Worm (Caenorhabditis elegans): ENCODE data around the gene ent-3.

The ent-3 gene

ce11 chrV:14268616-14269015 lies 32.8 kb upstream of the ent-3 start, which contains the start of gene F40G12.4:
F40G12.4 (minus strand) TSS chrV:14268716.
- TF ChIP-seq unc-62 (GFP tag; optimal IDR thresholded peaks at IDR 0.05) = no peak
- no peak for TF ChIP-seq elt-1 (tag; optimal IDR thresholded peaks at IDR 0.05; ENCODE audit: borderline replicate concordance, insufficient read depth)
- TF ChIP-seq ztf-11 (tag; optimal IDR thresholded peaks at IDR 0.05) = no peak
- no peak for TF ChIP-seq lin-32 (GFP tag; optimal IDR thresholded peaks at IDR 0.05)
- no peak for TF ChIP-seq nhr-76 (tag; optimal IDR thresholded peaks at IDR 0.05)

- TF ChIP-seq nhr-76 (tag; optimal IDR thresholded peaks at IDR 0.05) (no peak), blmp-1 (tag; optimal IDR thresholded peaks at IDR 0.05) (no peak), unc-120 (tag; optimal IDR thresholded peaks at IDR 0.05; ENCODE audit: poor library complexity, severe bottlenecking) (no peak), lin-32 (GFP tag; optimal IDR thresholded peaks at IDR 0.05) (no peak), cnd-1 (tag; optimal IDR thresholded peaks at IDR 0.05) (no peak), lin-13 (tag; optimal IDR thresholded peaks at IDR 0.05) (no peak), mab-5 (tag; optimal IDR thresholded peaks at IDR 0.05) (no peak), elt-3 (tag; optimal IDR thresholded peaks at IDR 0.05) (no peak), ham-2 (GFP tag; optimal IDR thresholded peaks at IDR 0.05) (no peak), sem-2 (GFP tag; optimal IDR thresholded peaks at IDR 0.05) (no peak)
These were observed 31.6 kb upstream of the ent-3 start for ce11 chrV:14267326-14267942.

- TF ChIP-seq lin-13 (tag; optimal IDR thresholded peaks at IDR 0.05) (no peak), ztf-11 (tag; optimal IDR thresholded peaks at IDR 0.05) (no peak), mep-1 (tag; optimal IDR thresholded peaks at IDR 0.05) (no peak), mls-2 (tag; optimal IDR thresholded peaks at IDR 0.05) (no peak), M03D4.4 (tag; optimal IDR thresholded peaks at IDR 0.05) (no peak), drap-1 (GFP tag; optimal IDR thresholded peaks at IDR 0.05) (no peak), ceh-83 (GFP tag; optimal IDR thresholded peaks at IDR 0.05) (no peak), unc-62 (GFP tag; optimal IDR thresholded peaks at IDR 0.05) (no peak), tbx-8 (GFP tag; optimal IDR thresholded peaks at IDR 0.05) (no peak), unc-120 (tag; optimal IDR thresholded peaks at IDR 0.05; ENCODE audit: poor library complexity, severe bottlenecking) (no peak), lsy-2 (tag; optimal IDR thresholded peaks at IDR 0.05) (no peak), bed-3 (GFP tag; optimal IDR thresholded peaks at IDR 0.05) (no peak), zip-8 (tag; optimal IDR thresholded peaks at IDR 0.05) (no peak)
These were observed 25.0 kb upstream of the ent-3 start, which contains the start of gene F40G12.2 for ce11 chrV:14260831-14261230. F40G12.2 (minus strand) TSS chrV:14260931.

- TF ChIP-seq ceh-43 (GFP tag; optimal IDR thresholded peaks at IDR 0.05) = no peak
- TF ChIP-seq sem-2 (GFP tag; optimal IDR thresholded peaks at IDR 0.05) = no peak
- TF ChIP-seq ceh-39 (tag; optimal IDR thresholded peaks at IDR 0.05) = no peak
- no peak for TF ChIP-seq sptf-1 (tag; optimal IDR thresholded peaks at IDR 0.05)
- no peak for TF ChIP-seq blmp-1 (tag; optimal IDR thresholded peaks at IDR 0.05)
- TF ChIP-seq bed-3 (GFP tag; optimal IDR thresholded peaks at IDR 0.05) = no peak
- no peak for TF ChIP-seq ces-1 (GFP tag; optimal IDR thresholded peaks at IDR 0.05)
- no peak for TF ChIP-seq nhr-76 (tag; optimal IDR thresholded peaks at IDR 0.05)
- TF ChIP-seq nhr-28 (tag; optimal IDR thresholded peaks at IDR 0.05) = no peak
- TF ChIP-seq nhr-237 (tag; optimal IDR thresholded peaks at IDR 0.05) = no peak
- TF ChIP-seq ztf-11 (tag; optimal IDR thresholded peaks at IDR 0.05) = no peak
- no peak for TF ChIP-seq lsy-2 (tag; optimal IDR thresholded peaks at IDR 0.05)
- TF ChIP-seq ceh-83 (GFP tag; optimal IDR thresholded peaks at IDR 0.05) = no peak
- TF ChIP-seq elt-3 (tag; optimal IDR thresholded peaks at IDR 0.05) = no peak
- no peak for TF ChIP-seq mls-2 (tag; optimal IDR thresholded peaks at IDR 0.05)
- TF ChIP-seq lin-13 (tag; optimal IDR thresholded peaks at IDR 0.05) = no peak
- no peak for TF ChIP-seq zip-8 (tag; optimal IDR thresholded peaks at IDR 0.05)
- no peak for TF ChIP-seq tbx-8 (GFP tag; optimal IDR thresholded peaks at IDR 0.05)
- TF ChIP-seq drap-1 (GFP tag; optimal IDR thresholded peaks at IDR 0.05) = no peak
- no peak for TF ChIP-seq nhr-2 (tag; optimal IDR thresholded peaks at IDR 0.05)
These were observed 21.0 kb upstream of the ent-3 start, which contains the start of gene sre-8 for ce11 chrV:14256813-14257212. sre-8 (plus strand) TSS chrV:14257113.

ce11 chrV:14254221-14254620 lies 18.4 kb upstream of the ent-3 start, which contains the start of gene K02E11.7:
K02E11.7 (minus strand) TSS chrV:14254321.
- no peak for TF ChIP-seq nhr-2 (tag; optimal IDR thresholded peaks at IDR 0.05)

- no peak for TF ChIP-seq ceh-43 (GFP tag; optimal IDR thresholded peaks at IDR 0.05)
- TF ChIP-seq ztf-11 (tag; optimal IDR thresholded peaks at IDR 0.05) = no peak
- TF ChIP-seq tbx-8 (GFP tag; optimal IDR thresholded peaks at IDR 0.05) = no peak
- TF ChIP-seq nhr-76 (tag; optimal IDR thresholded peaks at IDR 0.05) = no peak
- TF ChIP-seq unc-62 (GFP tag; optimal IDR thresholded peaks at IDR 0.05) = no peak
- no peak for TF ChIP-seq ceh-39 (tag; optimal IDR thresholded peaks at IDR 0.05)
- no peak for TF ChIP-seq nhr-12 (tag; optimal IDR thresholded peaks at IDR 0.05)
- TF ChIP-seq snpc-4 (tag; optimal IDR thresholded peaks at IDR 0.05) = no peak
These were observed 16.2 kb upstream of the ent-3 start, which contains the start of gene K02E11.5 for ce11 chrV:14252025-14252424. K02E11.5 (plus strand) TSS chrV:14252325.
